Worm (Caenorhabditis elegans) whole organism, L3 larva: Measurements from ENCODE around the gene srbc-39.

Experiments used
- R02D3.7 ChIP-seq: fragments of 150-350 bp; optimal IDR thresholded peaks from 2 replicates; lab custom pipeline; 2014; ENCODE audit warnings: missing biosample characterization, missing genetic modification characterization
- ZK546.5 ChIP-seq: sonication (generic microtip); optimal IDR thresholded peaks from 2 replicates; lab custom pipeline; 2017; ENCODE audit warnings: missing biosample characterization, missing genetic modification characterization
- aly-2 ChIP-seq: fragments of 150-350 bp; optimal IDR thresholded peaks from 2 replicates; lab custom pipeline; 2014; ENCODE audit warnings: missing biosample characterization, missing genetic modification characterization
- ama-1 ChIP-seq: fragments of 150-350 bp; optimal IDR thresholded peaks from 2 replicates; lab custom pipeline; 2018
- ceh-16 ChIP-seq: sonication (generic microtip); optimal IDR thresholded peaks from 2 replicates; lab custom pipeline; 2017; ENCODE audit warnings: missing biosample characterization, missing genetic modification characterization
- ceh-28 ChIP-seq: fragments of 150-350 bp; optimal IDR thresholded peaks from 2 replicates; lab custom pipeline; 2014; ENCODE audit warnings: missing biosample characterization, missing genetic modification reagents, missing genetic modification characterization
- ceh-82 ChIP-seq: fragments of 150-350 bp; optimal IDR thresholded peaks from 2 replicates; lab custom pipeline; 2014; ENCODE audit warnings: missing biosample characterization, missing genetic modification characterization
- ceh-9 ChIP-seq: sonication (generic microtip); optimal IDR thresholded peaks from 2 replicates; lab custom pipeline; 2018; ENCODE audit warnings: missing biosample characterization, missing genetic modification characterization
- daf-12 ChIP-seq: fragments of 150-350 bp; optimal IDR thresholded peaks from 2 replicates; lab custom pipeline; 2014; ENCODE audit warnings: missing biosample characterization, missing genetic modification reagents, missing genetic modification characterization
- egl-27 ChIP-seq: sonication (generic microtip); optimal IDR thresholded peaks from 4 replicates; lab custom pipeline; 2017; ENCODE audit warnings: missing biosample characterization, missing genetic modification reagents, missing genetic modification characterization
- egl-5 ChIP-seq: fragments of 150-350 bp; optimal IDR thresholded peaks from 2 replicates; lab custom pipeline; 2017; ENCODE audit warnings: missing biosample characterization, missing genetic modification reagents, missing genetic modification characterization, inconsistent platforms
- elt-1 ChIP-seq: fragments of 150-350 bp; optimal IDR thresholded peaks from 2 replicates; lab custom pipeline; 2014; ENCODE audit warnings: missing biosample characterization, missing genetic modification characterization
- elt-2 ChIP-seq: sonication (generic microtip); optimal IDR thresholded peaks from 2 replicates; lab custom pipeline; 2016; ENCODE audit warnings: missing genetic modification reagents, mild to moderate bottlenecking, missing genetic modification characterization, missing compliant biosample characterization
- eor-1 ChIP-seq, 2 experiments: fragments of 150-350 bp; optimal IDR thresholded peaks; 2 replicates each; lab custom pipeline; 2014 to 2018; ENCODE audit warnings: missing biosample characterization in 2 of 2, missing genetic modification characterization in 2 of 2
- fkh-10 ChIP-seq: sonication (generic microtip); optimal IDR thresholded peaks from 2 replicates; lab custom pipeline; 2017; ENCODE audit warnings: missing biosample characterization, missing genetic modification reagents, missing genetic modification characterization
- fkh-2 ChIP-seq: fragments of 150-350 bp; optimal IDR thresholded peaks from 2 replicates; lab custom pipeline; 2014; ENCODE audit warnings: missing biosample characterization, missing genetic modification reagents, missing genetic modification characterization
- fos-1 ChIP-seq: fragments of 150-350 bp; optimal IDR thresholded peaks from 2 replicates; lab custom pipeline; 2014; ENCODE audit warnings: missing biosample characterization, missing genetic modification characterization
- hmg-11 ChIP-seq: sonication (generic microtip); optimal IDR thresholded peaks from 2 replicates; lab custom pipeline; 2016; ENCODE audit warnings: missing genetic modification characterization, missing compliant biosample characterization
- jun-1 ChIP-seq: fragments of 150-350 bp; optimal IDR thresholded peaks from 2 replicates; lab custom pipeline; 2014; ENCODE audit warnings: missing biosample characterization, missing genetic modification reagents, missing genetic modification characterization
- lin-39 ChIP-seq: fragments of 150-350 bp; optimal IDR thresholded peaks from 2 replicates; lab custom pipeline; 2018; ENCODE audit warnings: missing biosample characterization, missing genetic modification reagents, missing genetic modification characterization
- lsy-12 ChIP-seq: sonication (generic microtip); optimal IDR thresholded peaks from 2 replicates; lab custom pipeline; 2016; ENCODE audit warnings: mild to moderate bottlenecking, missing genetic modification characterization, missing compliant biosample characterization
- mdl-1 ChIP-seq: fragments of 150-350 bp; optimal IDR thresholded peaks from 2 replicates; lab custom pipeline; 2014; ENCODE audit warnings: missing biosample characterization, missing genetic modification characterization
- mml-1 ChIP-seq: fragments of 150-350 bp; sonication (generic microtip); optimal IDR thresholded peaks from 3 replicates; lab custom pipeline; 2014; ENCODE audit warnings: missing biosample characterization, missing genetic modification characterization
- nfya-1 ChIP-seq: sonication (generic microtip); optimal IDR thresholded peaks from 2 replicates; lab custom pipeline; 2017; ENCODE audit warnings: missing genetic modification characterization, mild to moderate bottlenecking, missing compliant biosample characterization, antibody characterized with exemption, moderate library complexity; ENCODE audit not compliant: insufficient read depth
- nhr-12 ChIP-seq: fragments of 150-350 bp; optimal IDR thresholded peaks from 2 replicates; lab custom pipeline; 2014; ENCODE audit warnings: missing biosample characterization, missing genetic modification characterization
- nhr-23 ChIP-seq: fragments of 150-350 bp; optimal IDR thresholded peaks from 2 replicates; lab custom pipeline; 2014; ENCODE audit warnings: missing biosample characterization, missing genetic modification reagents, missing genetic modification characterization
- nhr-25 ChIP-seq: sonication (generic microtip); optimal IDR thresholded peaks from 2 replicates; lab custom pipeline; 2017; ENCODE audit warnings: missing biosample characterization, missing genetic modification characterization
- nhr-28 ChIP-seq: fragments of 150-350 bp; optimal IDR thresholded peaks from 2 replicates; lab custom pipeline; 2014; ENCODE audit warnings: missing biosample characterization, missing genetic modification characterization
- nhr-43 ChIP-seq: sonication (generic microtip); optimal IDR thresholded peaks from 2 replicates; lab custom pipeline; 2016; ENCODE audit warnings: mild to moderate bottlenecking, missing genetic modification characterization, missing compliant biosample characterization; ENCODE audit not compliant: poor library complexity, severe bottlenecking
- nhr-67 ChIP-seq: fragments of 150-350 bp; optimal IDR thresholded peaks from 2 replicates; lab custom pipeline; 2014; ENCODE audit warnings: missing biosample characterization, missing genetic modification characterization
- nhr-76 ChIP-seq: fragments of 150-350 bp; sonication (generic microtip); optimal IDR thresholded peaks from 5 replicates; lab custom pipeline; 2014; ENCODE audit warnings: missing biosample characterization, missing genetic modification characterization
- nhr-77 ChIP-seq: fragments of 150-350 bp; optimal IDR thresholded peaks from 2 replicates; lab custom pipeline; 2014; ENCODE audit warnings: missing biosample characterization, missing genetic modification characterization
- pha-4 ChIP-seq: fragments of 150-350 bp; optimal IDR thresholded peaks from 2 replicates; lab custom pipeline; 2014; ENCODE audit warnings: missing biosample characterization, missing genetic modification reagents, missing genetic modification characterization
- pqm-1 ChIP-seq: fragments of 150-350 bp; optimal IDR thresholded peaks from 2 replicates; lab custom pipeline; 2017; ENCODE audit warnings: missing biosample characterization, missing genetic modification characterization, inconsistent platforms
- sea-2 ChIP-seq: fragments of 150-350 bp; sonication (generic microtip); optimal IDR thresholded peaks from 4 replicates; lab custom pipeline; 2014; ENCODE audit warnings: missing biosample characterization, missing genetic modification reagents, missing genetic modification characterization
- skn-1 ChIP-seq: fragments of 150-350 bp; optimal IDR thresholded peaks from 2 replicates; lab custom pipeline; 2014; ENCODE audit warnings: missing biosample characterization, missing genetic modification characterization
- snpc-4 ChIP-seq: fragments of 150-350 bp; optimal IDR thresholded peaks from 2 replicates; lab custom pipeline; 2014; ENCODE audit warnings: missing biosample characterization, missing genetic modification characterization
- unc-39 ChIP-seq: sonication (generic microtip); optimal IDR thresholded peaks from 4 replicates; lab custom pipeline; 2017; ENCODE audit warnings: missing biosample characterization, missing genetic modification characterization
- unc-62 ChIP-seq: fragments of 150-350 bp; sonication (generic microtip); optimal IDR thresholded peaks from 4 replicates; lab custom pipeline; 2014; ENCODE audit warnings: missing biosample characterization, missing genetic modification reagents, missing genetic modification characterization
- zag-1 ChIP-seq: fragments of 150-350 bp; optimal IDR thresholded peaks from 2 replicates; lab custom pipeline; 2014; ENCODE audit warnings: missing biosample characterization, missing genetic modification characterization

The srbc-39 gene

ce11 chrV:727484-728351, 18.8 kb downstream of the srbc-39 start, which contains the start of the genes icl-1 and srh-2 (continued):
- TF ChIP-seq ZK546.5 (tag; lab: Kevin White, UChicago) (no peak), zag-1 (tag; lab: Kevin White, UChicago) (no peak), R02D3.7 (no peak), nhr-43 (tag; lab: Kevin White, UChicago) (peak; percentile 73), ama-1 (peak; percentile 92), aly-2 (no peak), lsy-12 (tag; lab: Kevin White, UChicago) (peak; percentile 42), pqm-1 (tag; lab: Kevin White, UChicago) (peak; percentile 65), ceh-28 (tag; lab: Kevin White, UChicago) (peak; percentile 67), fos-1 (tag; lab: Kevin White, UChicago) (peak; percentile 15), elt-1 (tag; lab: Kevin White, UChicago) (no peak), ceh-9 (tag; lab: Kevin White, UChicago) (no peak), unc-62 (no peak), jun-1 (tag; lab: Kevin White, UChicago) (peak; percentile 43), nhr-25 (tag; lab: Kevin White, UChicago) (peak; percentile 2), egl-5 (tag; lab: Kevin White, UChicago) (no peak), pha-4 (peak; percentile 79), nhr-67 (tag; lab: Kevin White, UChicago) (no peak), skn-1 (tag; lab: Kevin White, UChicago) (no peak), unc-39 (tag; lab: Kevin White, UChicago) (no peak), nhr-12 (tag; lab: Kevin White, UChicago) (no peak), lin-39 (tag; lab: Kevin White, UChicago) (peak; percentile 11), ceh-16 (tag; lab: Kevin White, UChicago) (no peak), nhr-76 (tag; lab: Kevin White, UChicago) (no peak)
- TF ChIP-seq, all 47 proteins: peak for 15

- peak; percentile 49 for TF ChIP-seq nfya-1 (tag; lab: Kevin White, UChicago)
- no peak for TF ChIP-seq egl-27
- peak; percentile 77 for TF ChIP-seq elt-2 (tag; lab: Kevin White, UChicago)
- TF ChIP-seq pqm-1 (tag; lab: Kevin White, UChicago), result peak; percentile 65
- TF ChIP-seq pha-4, result peak; percentile 53
- TF ChIP-seq mml-1 (tag; lab: Kevin White, UChicago), result no peak
- peak; percentile 50 for TF ChIP-seq ama-1
- no peak for TF ChIP-seq ceh-28 (tag; lab: Kevin White, UChicago)
- no peak for TF ChIP-seq fkh-10
- TF ChIP-seq nhr-76 (tag; lab: Kevin White, UChicago), result no peak
- peak; percentile 31 for TF ChIP-seq egl-5 (tag; lab: Kevin White, UChicago)
- TF ChIP-seq skn-1 (tag; lab: Kevin White, UChicago), result no peak
- TF ChIP-seq unc-62, result no peak
- no peak for TF ChIP-seq nhr-77 (tag; lab: Kevin White, UChicago)
- TF ChIP-seq fkh-2 (tag; lab: Kevin White, UChicago), result no peak
- peak; percentile 57 for TF ChIP-seq nhr-43 (tag; lab: Kevin White, UChicago)
- TF ChIP-seq nhr-67 (tag; lab: Kevin White, UChicago), result no peak
- peak; percentile 7 for TF ChIP-seq lsy-12 (tag; lab: Kevin White, UChicago)
- TF ChIP-seq nhr-25 (tag; lab: Kevin White, UChicago), result peak; percentile 46
- no peak for TF ChIP-seq nhr-12 (tag; lab: Kevin White, UChicago)
- TF ChIP-seq R02D3.7, result no peak
- peak; percentile 19 for TF ChIP-seq nhr-23 (tag; lab: Kevin White, UChicago)
- no peak for TF ChIP-seq fos-1 (tag; lab: Kevin White, UChicago)
- TF ChIP-seq ceh-82, result no peak
- TF ChIP-seq daf-12 (tag; lab: Kevin White, UChicago), result no peak
- no peak for TF ChIP-seq eor-1 (tag; optimal IDR thresholded peaks at IDR 0.05; lab: Kevin White, UChicago)
- TF ChIP-seq mdl-1 (tag; lab: Kevin White, UChicago), result peak; percentile 38
- no peak for TF ChIP-seq aly-2
- peak; percentile 5 for TF ChIP-seq snpc-4
- TF ChIP-seq lin-39 (tag; lab: Kevin White, UChicago), result no peak
- TF ChIP-seq nhr-28 (tag; lab: Kevin White, UChicago), result no peak
- no peak for TF ChIP-seq hmg-11 (tag; lab: Kevin White, UChicago)
- no peak for TF ChIP-seq sea-2
- TF ChIP-seq, all 47 proteins: peak for 12
Measured at ce11 chrV:728822-729493, 20.1 kb downstream of the srbc-39 start.
